Fruit fly (Drosophila melanogaster) whole organism, embryonic: ENCODE results near the gene Spps.

Experiments used
- Asciz ChIP-seq: fragments of 200-800 bp; sonication (Bioruptor generic); optimal IDR thresholded peaks from 2 replicates; lab custom pipeline; 2017; ENCODE audit warnings: missing biosample characterization, mild to moderate bottlenecking, missing genetic modification characterization, missing genetic modification reagents
- C15 ChIP-seq: fragments of 200-800 bp; sonication (Bioruptor generic); IDR thresholded peaks from 3 replicates; pipeline ENCODE4 v1.3.6; 2022; ENCODE audit warnings: missing biosample characterization, missing genetic modification characterization
- CG11560 ChIP-seq: fragments of 200-800 bp; sonication (Bioruptor generic); IDR thresholded peaks from 3 replicates; pipeline ENCODE4 v1.3.6; 2022; ENCODE audit warnings: missing biosample characterization, missing genetic modification characterization
- CG13287 ChIP-seq: fragments of 200-800 bp; sonication (Bioruptor generic); IDR thresholded peaks from 2 replicates; pipeline ENCODE4 v1.3.6; 2022; ENCODE audit warnings: missing biosample characterization, missing genetic modification characterization; ENCODE audit not compliant: partially characterized antibody
- CG14667 ChIP-seq: fragments of 200-800 bp; sonication (Bioruptor generic); IDR thresholded peaks from 2 replicates; pipeline ENCODE4 v1.3.6; 2022; ENCODE audit warnings: missing biosample characterization, missing genetic modification characterization
- CG14965 ChIP-seq: fragments of 200-800 bp; sonication (Bioruptor generic); optimal IDR thresholded peaks from 2 replicates; lab custom pipeline; 2016; ENCODE audit warnings: missing biosample characterization, missing genetic modification characterization, borderline replicate concordance
- CG15514 ChIP-seq: fragments of 200-800 bp; sonication (Bioruptor generic); optimal IDR thresholded peaks from 3 replicates; lab custom pipeline; 2017; ENCODE audit warnings: missing biosample characterization, missing genetic modification characterization, mild to moderate bottlenecking, moderate library complexity, missing genetic modification reagents
- CG15696 ChIP-seq: fragments of 200-800 bp; sonication (Bioruptor generic); optimal IDR thresholded peaks from 2 replicates; lab custom pipeline; 2019; ENCODE audit warnings: missing biosample characterization, mild to moderate bottlenecking, missing genetic modification characterization, moderate library complexity
- CG16779 ChIP-seq: fragments of 200-800 bp; sonication (Bioruptor generic); IDR thresholded peaks from 2 replicates; pipeline ENCODE4 v1.3.6; 2022; ENCODE audit warnings: missing biosample characterization, missing genetic modification characterization
- CG17912 ChIP-seq: fragments of 200-800 bp; sonication (Bioruptor generic); optimal IDR thresholded peaks from 2 replicates; lab custom pipeline; 2018; ENCODE audit warnings: missing biosample characterization, mild to moderate bottlenecking, missing genetic modification characterization
- CG18599 ChIP-seq: fragments of 200-800 bp; sonication (Bioruptor generic); optimal IDR thresholded peaks from 3 replicates; lab custom pipeline; 2017; ENCODE audit warnings: missing biosample characterization, missing genetic modification characterization, mild to moderate bottlenecking, moderate library complexity, missing genetic modification reagents
- CG31224 ChIP-seq: fragments of 200-800 bp; sonication (Bioruptor generic); IDR thresholded peaks from 2 replicates; pipeline ENCODE4 v1.3.6; 2022; ENCODE audit warnings: missing biosample characterization, missing genetic modification characterization
- CG34224 ChIP-seq: fragments of 200-800 bp; sonication (Bioruptor generic); IDR thresholded peaks from 3 replicates; pipeline ENCODE4 v1.3.6; 2022; ENCODE audit warnings: missing biosample characterization, missing genetic modification characterization; ENCODE audit not compliant: partially characterized antibody
- CG6175 ChIP-seq: fragments of 200-800 bp; sonication (Bioruptor generic); IDR thresholded peaks from 3 replicates; pipeline ENCODE4 v1.3.6; 2022; ENCODE audit warnings: missing biosample characterization, missing genetic modification characterization
- CG7357 ChIP-seq: fragments of 200-800 bp; sonication (Bioruptor generic); IDR thresholded peaks from 3 replicates; pipeline ENCODE4 v1.3.6; 2022; ENCODE audit warnings: missing biosample characterization, missing genetic modification characterization
- CG7928 ChIP-seq: fragments of 200-800 bp; sonication (Bioruptor generic); optimal IDR thresholded peaks from 2 replicates; lab custom pipeline; 2017; ENCODE audit warnings: missing biosample characterization, mild to moderate bottlenecking, missing genetic modification characterization
- CG8359 ChIP-seq: fragments of 200-800 bp; sonication (Bioruptor generic); optimal IDR thresholded peaks from 2 replicates; lab custom pipeline; 2017; ENCODE audit warnings: missing biosample characterization, mild to moderate bottlenecking, missing genetic modification characterization, borderline replicate concordance
- CG8478 ChIP-seq: fragments of >200 bp; optimal IDR thresholded peaks from 2 replicates; lab custom pipeline; 2018
- Doc2 ChIP-seq: fragments of 200-800 bp; sonication (Bioruptor generic); IDR thresholded peaks from 2 replicates; pipeline ENCODE4 v1.3.6; 2022; ENCODE audit warnings: missing biosample characterization, missing genetic modification characterization
- Doc3 ChIP-seq: fragments of 200-800 bp; sonication (Bioruptor generic); IDR thresholded peaks from 3 replicates; pipeline ENCODE4 v1.3.6; 2022; ENCODE audit warnings: missing biosample characterization, missing genetic modification characterization; ENCODE audit not compliant: partially characterized antibody
- Elba2 ChIP-seq: fragments of 200-800 bp; sonication (Bioruptor generic); optimal IDR thresholded peaks from 3 replicates; lab custom pipeline; 2016; ENCODE audit warnings: missing biosample characterization, missing genetic modification characterization
- HmgD ChIP-seq: fragments of 200-800 bp; sonication (Bioruptor generic); optimal IDR thresholded peaks from 3 replicates; lab custom pipeline; 2016; ENCODE audit warnings: missing biosample characterization, missing genetic modification characterization
- Hmx ChIP-seq: fragments of 200-800 bp; sonication (Bioruptor generic); optimal IDR thresholded peaks from 2 replicates; lab custom pipeline; 2016; ENCODE audit warnings: missing biosample characterization, missing genetic modification characterization
- Nf-YA ChIP-seq: fragments of 200-800 bp; sonication (Bioruptor generic); IDR thresholded peaks from 2 replicates; pipeline ENCODE4 v1.3.6; 2022; ENCODE audit warnings: missing biosample characterization, missing genetic modification characterization
- PHDP ChIP-seq: fragments of 200-800 bp; sonication (Bioruptor generic); optimal IDR thresholded peaks from 3 replicates; lab custom pipeline; 2018; ENCODE audit warnings: missing biosample characterization, mild to moderate bottlenecking, missing genetic modification characterization, moderate library complexity
- Pdp1 ChIP-seq, 2 experiments: fragments of 200-800 bp; sonication (Bioruptor generic); optimal IDR thresholded peaks; 3 replicates each; lab custom pipeline; 2016; ENCODE audit warnings: missing biosample characterization in 2 of 2, missing genetic modification characterization in 2 of 2, mild to moderate bottlenecking in 1 of 2, moderate library complexity in 1 of 2
- Spps ChIP-seq: fragments of 200-800 bp; sonication (Bioruptor generic); optimal IDR thresholded peaks from 2 replicates; lab custom pipeline; 2018; ENCODE audit warnings: missing biosample characterization, mild to moderate bottlenecking, missing genetic modification characterization
- Trl ChIP-seq, 3 experiments: fragments of >200 bp in 2 of 3; fragments of 200-800 bp in 1 of 3; sonication (Bioruptor generic) in 1 of 3; optimal IDR thresholded peaks; 2 replicates in 1 of 3; 3 replicates in 2 of 3; lab custom pipeline; 2016 to 2017; ENCODE audit warnings: missing biosample characterization in 1 of 3, missing genetic modification characterization in 1 of 3
- ab ChIP-seq: fragments of 200-800 bp; sonication (Bioruptor generic); optimal IDR thresholded peaks from 2 replicates; lab custom pipeline; 2016; ENCODE audit warnings: missing biosample characterization, missing genetic modification characterization
- aop ChIP-seq: fragments of 200-800 bp; sonication (Bioruptor generic); IDR thresholded peaks from 2 replicates; pipeline ENCODE4 v1.3.6; 2022; ENCODE audit warnings: missing biosample characterization, missing genetic modification characterization
- ara ChIP-seq: fragments of 200-800 bp; sonication (Bioruptor generic); IDR thresholded peaks from 2 replicates; pipeline ENCODE4 v1.3.6; 2022; ENCODE audit warnings: missing biosample characterization, missing genetic modification characterization
- ase ChIP-seq: fragments of 200-800 bp; sonication (Bioruptor generic); IDR thresholded peaks from 3 replicates; pipeline ENCODE4 v1.3.6; 2022; ENCODE audit warnings: missing biosample characterization, missing genetic modification characterization
- br ChIP-seq: fragments of >200 bp; optimal IDR thresholded peaks from 2 replicates; lab custom pipeline; 2017
- bsh ChIP-seq, 2 experiments: fragments of 200-800 bp; sonication (Bioruptor generic); optimal IDR thresholded peaks; 2 replicates each; lab custom pipeline; 2017 to 2018; ENCODE audit warnings: mild to moderate bottlenecking in 2 of 2, missing biosample characterization in 2 of 2, missing genetic modification characterization in 2 of 2, moderate library complexity in 1 of 2
- croc ChIP-seq: fragments of 200-800 bp; sonication (Bioruptor generic); conservative IDR thresholded peaks from 3 replicates; pipeline ENCODE4 v1.3.6; 2022; ENCODE audit warnings: missing biosample characterization, missing genetic modification characterization
- emc ChIP-seq: fragments of 200-800 bp; sonication (Bioruptor generic); optimal IDR thresholded peaks from 2 replicates; lab custom pipeline; 2016; ENCODE audit warnings: missing biosample characterization, missing genetic modification characterization
- ftz-f1 ChIP-seq: fragments of 200-800 bp; sonication (Bioruptor generic); optimal IDR thresholded peaks from 2 replicates; lab custom pipeline; 2016; ENCODE audit warnings: missing biosample characterization, missing genetic modification characterization
- grau ChIP-seq: fragments of 200-800 bp; optimal IDR thresholded peaks from 3 replicates; lab custom pipeline; 2019; ENCODE audit warnings: missing biosample characterization, mild to moderate bottlenecking, missing genetic modification characterization, moderate library complexity
- grn ChIP-seq: fragments of 200-800 bp; sonication (Bioruptor generic); optimal IDR thresholded peaks from 3 replicates; lab custom pipeline; 2017; ENCODE audit warnings: missing biosample characterization, missing genetic modification characterization
- hth ChIP-seq: fragments of >200 bp; optimal IDR thresholded peaks from 2 replicates; lab custom pipeline; 2017; ENCODE audit warnings: inconsistent platforms
- jumu ChIP-seq: fragments of 200-800 bp; sonication (Bioruptor generic); optimal IDR thresholded peaks from 3 replicates; lab custom pipeline; 2016; ENCODE audit warnings: missing biosample characterization, missing genetic modification characterization
- nom ChIP-seq: fragments of 200-800 bp; sonication (Bioruptor generic); optimal IDR thresholded peaks from 2 replicates; lab custom pipeline; 2017; ENCODE audit warnings: missing biosample characterization, missing genetic modification characterization, mild to moderate bottlenecking, moderate library complexity, missing genetic modification reagents
- otp ChIP-seq: fragments of 200-800 bp; sonication (Bioruptor generic); IDR thresholded peaks from 3 replicates; pipeline ENCODE4, ENCODE4 v1.3.6; 2022; ENCODE audit warnings: missing biosample characterization, missing genetic modification characterization
- pan ChIP-seq, 4 experiments: fragments of >200 bp in 3 of 4; fragments of 200-800 bp in 1 of 4; sonication (Bioruptor generic) in 1 of 4; optimal IDR thresholded peaks in 3 of 4; IDR thresholded peaks in 1 of 4; 2 replicates each; pipeline versions ENCODE4 v1.3.6 to Lab custom; 2017 to 2022; ENCODE audit warnings: missing biosample characterization in 2 of 4, missing genetic modification characterization in 2 of 4, mixed read lengths in 1 of 4
- pfk ChIP-seq: fragments of 200-800 bp; sonication (Bioruptor generic); optimal IDR thresholded peaks from 2 replicates; lab custom pipeline; 2018; ENCODE audit warnings: missing biosample characterization, mild to moderate bottlenecking, missing genetic modification characterization, moderate library complexity
- scrt ChIP-seq: fragments of 200-800 bp; sonication (Bioruptor generic); optimal IDR thresholded peaks from 2 replicates; lab custom pipeline; 2018; ENCODE audit warnings: missing biosample characterization, mild to moderate bottlenecking, missing genetic modification characterization, moderate library complexity
- sob ChIP-seq: fragments of 200-800 bp; sonication (Bioruptor generic); IDR thresholded peaks from 2 replicates; pipeline ENCODE4 v1.3.6; 2022; ENCODE audit warnings: missing biosample characterization, missing genetic modification characterization
- unpg ChIP-seq: fragments of 200-800 bp; sonication (Bioruptor generic); optimal IDR thresholded peaks from 3 replicates; lab custom pipeline; 2018; ENCODE audit warnings: missing biosample characterization, mild to moderate bottlenecking, missing genetic modification characterization, moderate library complexity
- vfl ChIP-seq: fragments of 200-800 bp; sonication (Bioruptor generic); optimal IDR thresholded peaks from 2 replicates; lab custom pipeline; 2016; ENCODE audit warnings: missing biosample characterization, missing genetic modification characterization
- zfh2 ChIP-seq: fragments of 200-800 bp; sonication (Bioruptor generic); optimal IDR thresholded peaks from 2 replicates; lab custom pipeline; 2016; ENCODE audit warnings: missing biosample characterization, missing genetic modification characterization

Gene Spps

dm6 chr3R:24188619-24189018, 38.1 kb downstream of the Spps start, which contains the start of gene CG5515 (continued):
- TF ChIP-seq CG7928 (GFP tag; lab: Kevin White, UChicago) (peak; percentile 2), pan (optimal IDR thresholded peaks at IDR 0.05; lab: Kevin White, UChicago) (no peak), pan (GFP tag; optimal IDR thresholded peaks at IDR 0.05 in 1 of 2, IDR thresholded peaks at IDR 0.05 in 1 of 2) (peak in 1 of 2 experiments; percentile 82), CG11560 (tag; lab: Robert Waterston, UW) (peak; percentile 64; the same call in 2 of the 3 replicates), CG8478 (no peak), CG15514 (GFP tag; lab: Kevin White, UChicago) (peak; percentile 45), ab (GFP tag; lab: Kevin White, UChicago) (peak; percentile 33), Doc3 (GFP tag; lab: Robert Waterston, UW) (peak; percentile 58; the same call in 1 of the 3 replicates), CG7357 (peak; percentile 62; the same call in 1 of the 3 replicates), hth (no peak), nom (GFP tag; lab: Kevin White, UChicago) (no peak), unpg (GFP tag; lab: Kevin White, UChicago) (peak; percentile 73), Pdp1 (GFP tag; optimal IDR thresholded peaks at IDR 0.05; lab: Kevin White, UChicago) (peak; percentile 75 to 77), scrt (GFP tag; lab: Kevin White, UChicago) (no peak), ase (peak; percentile 83), Spps (peak; percentile 20), CG16779 (GFP tag; lab: Robert Waterston, UW) (no peak), croc (peak; percentile 76; the same call in 2 of the 3 replicates), zfh2 (GFP tag; lab: Kevin White, UChicago) (peak; percentile 88), CG17912 (GFP tag; lab: Kevin White, UChicago) (no peak), emc (GFP tag; lab: Kevin White, UChicago) (peak; percentile 51), grn (GFP tag; lab: Kevin White, UChicago) (no peak), Nf-YA (GFP tag; lab: Robert Waterston, UW) (peak; percentile 71; the same call in 1 of the 2 replicates), HmgD (GFP tag; lab: Kevin White, UChicago) (peak; percentile 71), sob (GFP tag; lab: Robert Waterston, UW) (peak; percentile 92), Doc2 (GFP tag; lab: Robert Waterston, UW) (peak; percentile 75), grau (tag; lab: Kevin White, UChicago) (peak; percentile 77), CG13287 (peak; percentile 89), Asciz (GFP tag; lab: Kevin White, UChicago) (no peak), ftz-f1 (GFP tag; lab: Kevin White, UChicago) (no peak), bsh (GFP tag; optimal IDR thresholded peaks at IDR 0.05; lab: Kevin White, UChicago) (peak in 1 of 2 experiments; percentile 68), br (lab: Kevin White, UChicago) (no peak), Trl (optimal IDR thresholded peaks at IDR 0.05; lab: Kevin White, UChicago) (no peak), Trl (GFP tag; optimal IDR thresholded peaks at IDR 0.05; lab: Kevin White, UChicago) (peak; percentile 72), pfk (GFP tag; lab: Kevin White, UChicago) (no peak), CG31224 (GFP tag; lab: Robert Waterston, UW) (peak; percentile 47; the same call in 1 of the 2 replicates), jumu (GFP tag; lab: Kevin White, UChicago) (peak; percentile 43), Hmx (peak; percentile 41), CG6175 (no peak), C15 (no peak), CG14965 (GFP tag; lab: Kevin White, UChicago) (no peak), CG8359 (GFP tag; lab: Kevin White, UChicago) (no peak), aop (peak; percentile 21; the same call in 1 of the 2 replicates), vfl (peak; percentile 47), CG14667 (GFP tag; lab: Robert Waterston, UW) (no peak), CG34224 (GFP tag; lab: Robert Waterston, UW) (peak; percentile 87), CG15696 (peak; percentile 83), CG18599 (no peak), otp (GFP tag; lab: Robert Waterston, UW) (peak; percentile 29; the same call in 1 of the 3 replicates), PHDP (tag; lab: Kevin White, UChicago) (peak; percentile 86), ara (GFP tag; lab: Robert Waterston, UW) (peak; percentile 80), Elba2 (GFP tag; lab: Kevin White, UChicago) (no peak)
